Fruit fly (Drosophila melanogaster) whole organism, wandering third instar larva: ENCODE measurements around the gene Pex12.
A peak's percentile ranks its signal among the peaks of the same experiment; 100 is the strongest.

ENCODE experiments used
- Abd-B ChIP-seq: fragments of >200 bp; optimal IDR thresholded peaks from 2 replicates; lab custom pipeline; 2017; ENCODE audit warnings: missing biosample characterization, missing genetic modification characterization
- CG32264 ChIP-seq: fragments of 200-800 bp; sonication (Bioruptor generic); optimal IDR thresholded peaks from 2 replicates; lab custom pipeline; 2016; ENCODE audit warnings: missing biosample characterization, missing genetic modification characterization
- CG9705 ChIP-seq: fragments of 200-800 bp; sonication (Bioruptor generic); optimal IDR thresholded peaks from 2 replicates; lab custom pipeline; 2018; ENCODE audit warnings: missing biosample characterization, mild to moderate bottlenecking, missing genetic modification characterization
- CrebA ChIP-seq: fragments of 200-800 bp; sonication (Bioruptor generic); optimal IDR thresholded peaks from 2 replicates; lab custom pipeline; 2016; ENCODE audit warnings: missing biosample characterization, mild to moderate bottlenecking, missing genetic modification characterization, borderline replicate concordance
- Dfd ChIP-seq: fragments of >200 bp; optimal IDR thresholded peaks from 2 replicates; lab custom pipeline; 2017; ENCODE audit warnings: missing biosample characterization, missing genetic modification characterization
- Dif ChIP-seq: fragments of 200-275, 200-300 bp; sonication (Bioruptor generic); optimal IDR thresholded peaks from 2 replicates; lab custom pipeline; 2018; ENCODE audit warnings: missing biosample characterization, missing genetic modification characterization; ENCODE audit not compliant: partially characterized antibody
- GATAd ChIP-seq: sonication (Bioruptor generic); optimal IDR thresholded peaks from 2 replicates; lab custom pipeline; 2016; ENCODE audit warnings: missing biosample characterization, missing genetic modification characterization
- HLH106 ChIP-seq: fragments of 200-800 bp; optimal IDR thresholded peaks from 3 replicates; lab custom pipeline; 2019; ENCODE audit warnings: missing biosample characterization, mild to moderate bottlenecking, missing genetic modification characterization, moderate library complexity
- Hnf4 ChIP-seq: fragments of 200-800 bp; sonication (Bioruptor generic); optimal IDR thresholded peaks from 2 replicates; lab custom pipeline; 2016; ENCODE audit warnings: missing biosample characterization, mild to moderate bottlenecking, missing genetic modification characterization
- Hr78 ChIP-seq: fragments of >200 bp; optimal IDR thresholded peaks from 2 replicates; lab custom pipeline; 2017; ENCODE audit warnings: missing biosample characterization, missing genetic modification characterization
- Hr83 ChIP-seq: fragments of 200-300 bp; sonication (Bioruptor generic); optimal IDR thresholded peaks from 2 replicates; lab custom pipeline; 2016; ENCODE audit warnings: missing biosample characterization, mild to moderate bottlenecking, missing genetic modification characterization, moderate library complexity; ENCODE audit not compliant: poor library complexity, severe bottlenecking
- Jra ChIP-seq: sonication (Bioruptor generic); optimal IDR thresholded peaks from 2 replicates; lab custom pipeline; 2016; ENCODE audit warnings: missing biosample characterization, missing genetic modification characterization
- Mio ChIP-seq: sonication (Bioruptor generic); optimal IDR thresholded peaks from 2 replicates; lab custom pipeline; 2016; ENCODE audit warnings: missing biosample characterization, missing genetic modification characterization
- Myc ChIP-seq: fragments of >200 bp; optimal IDR thresholded peaks from 2 replicates; lab custom pipeline; 2017
- N ChIP-seq: fragments of >200 bp; optimal IDR thresholded peaks from 2 replicates; lab custom pipeline; 2018; ENCODE audit warnings: missing biosample characterization, missing external identifiers, missing genetic modification characterization
- OdsH ChIP-seq: fragments of 200-800 bp; sonication (Bioruptor generic); optimal IDR thresholded peaks from 2 replicates; lab custom pipeline; 2016; ENCODE audit warnings: missing biosample characterization, mild to moderate bottlenecking, missing genetic modification characterization
- Rel ChIP-seq, 2 experiments: fragments of 200-800 bp; sonication (Bioruptor generic) in 1 of 2; optimal IDR thresholded peaks; 2 replicates in 1 of 2; 3 replicates in 1 of 2; lab custom pipeline; 2016 to 2019; ENCODE audit warnings: mild to moderate bottlenecking in 2 of 2, missing biosample characterization in 2 of 2, missing genetic modification characterization in 2 of 2, moderate library complexity in 1 of 2
- Sp1 ChIP-seq: fragments of 200-800 bp; sonication (Bioruptor generic); optimal IDR thresholded peaks from 3 replicates; lab custom pipeline; 2019; ENCODE audit warnings: missing biosample characterization, mild to moderate bottlenecking, missing genetic modification characterization, moderate library complexity
- Vsx2 ChIP-seq: fragments of 200-300, 225-300 bp; sonication (Bioruptor generic); optimal IDR thresholded peaks from 2 replicates; lab custom pipeline; 2018; ENCODE audit warnings: missing biosample characterization, missing genetic modification characterization; ENCODE audit not compliant: partially characterized antibody
- br ChIP-seq: fragments of 200-800 bp; sonication (Bioruptor generic); optimal IDR thresholded peaks from 2 replicates; lab custom pipeline; 2016; ENCODE audit warnings: missing biosample characterization, missing genetic modification characterization
- brk ChIP-seq: fragments of 200-800 bp; sonication (Bioruptor generic); optimal IDR thresholded peaks from 2 replicates; lab custom pipeline; 2016; ENCODE audit warnings: missing biosample characterization, mild to moderate bottlenecking, missing genetic modification characterization
- dl ChIP-seq, 2 experiments: fragments of 175-275, 200-275 bp in 1 of 2; fragments of 200-275 bp in 1 of 2; sonication (Bioruptor generic); optimal IDR thresholded peaks; lab custom pipeline; 2018; ENCODE audit warnings: mild to moderate bottlenecking in 2 of 2, missing biosample characterization in 2 of 2, missing genetic modification characterization in 2 of 2, moderate library complexity in 2 of 2; ENCODE audit not compliant: partially characterized antibody in 2 of 2, insufficient read depth in 1 of 2
- dmrt93B ChIP-seq: fragments of 200-800 bp; sonication (Bioruptor generic); optimal IDR thresholded peaks from 2 replicates; lab custom pipeline; 2018; ENCODE audit warnings: missing biosample characterization, mild to moderate bottlenecking, missing genetic modification characterization
- dsf ChIP-seq: sonication (Bioruptor generic); optimal IDR thresholded peaks from 2 replicates; lab custom pipeline; 2016; ENCODE audit warnings: missing biosample characterization, missing genetic modification characterization, borderline replicate concordance
- ey ChIP-seq: fragments of 200-800 bp; sonication (Bioruptor generic); optimal IDR thresholded peaks from 2 replicates; lab custom pipeline; 2016; ENCODE audit warnings: missing biosample characterization, missing genetic modification characterization
- foxo ChIP-seq, 2 experiments: fragments of 200-800 bp; sonication (Bioruptor generic); optimal IDR thresholded peaks; 2 replicates in 1 of 2; 3 replicates in 1 of 2; lab custom pipeline; 2016 to 2017; ENCODE audit warnings: missing biosample characterization in 2 of 2, missing genetic modification characterization in 2 of 2
- fru ChIP-seq: fragments of 200-800 bp; sonication (Bioruptor generic); optimal IDR thresholded peaks from 3 replicates; lab custom pipeline; 2016; ENCODE audit warnings: missing biosample characterization, mild to moderate bottlenecking, missing genetic modification characterization
- h ChIP-seq: fragments of 200-800 bp; sonication (Bioruptor generic); optimal IDR thresholded peaks from 3 replicates; lab custom pipeline; 2016; ENCODE audit warnings: missing biosample characterization, mild to moderate bottlenecking, missing genetic modification characterization
- jim ChIP-seq: fragments of 175-275, 200-325 bp; sonication (Bioruptor generic); optimal IDR thresholded peaks from 2 replicates; lab custom pipeline; 2016; ENCODE audit warnings: missing biosample characterization, mild to moderate bottlenecking, missing genetic modification characterization
- lola ChIP-seq: fragments of >200 bp; optimal IDR thresholded peaks from 2 replicates; lab custom pipeline; 2017; ENCODE audit warnings: missing biosample characterization, missing genetic modification characterization
- pan ChIP-seq: fragments of >200 bp; optimal IDR thresholded peaks from 2 replicates; lab custom pipeline; 2017
- psq ChIP-seq: fragments of 200-800 bp; sonication (Bioruptor generic); optimal IDR thresholded peaks from 3 replicates; lab custom pipeline; 2017; ENCODE audit warnings: missing biosample characterization, mild to moderate bottlenecking, missing genetic modification characterization, moderate library complexity
- rgr ChIP-seq: fragments of 200-800 bp; sonication (Bioruptor generic); optimal IDR thresholded peaks from 3 replicates; lab custom pipeline; 2016; ENCODE audit warnings: missing biosample characterization, mild to moderate bottlenecking, missing genetic modification characterization
- sage ChIP-seq: fragments of 200-800 bp; sonication (Bioruptor generic); optimal IDR thresholded peaks from 2 replicates; lab custom pipeline; 2016; ENCODE audit warnings: missing biosample characterization, mild to moderate bottlenecking, missing genetic modification characterization
- sv ChIP-seq: fragments of 200-800 bp; sonication (Bioruptor generic); optimal IDR thresholded peaks from 3 replicates; lab custom pipeline; 2016; ENCODE audit warnings: missing biosample characterization, missing genetic modification characterization
- tai ChIP-seq: sonication (Bioruptor generic); optimal IDR thresholded peaks from 2 replicates; lab custom pipeline; 2016; ENCODE audit warnings: missing biosample characterization, missing genetic modification characterization
- usp ChIP-seq: fragments of >200 bp; optimal IDR thresholded peaks from 2 replicates; lab custom pipeline; 2017; ENCODE audit warnings: missing biosample characterization, missing genetic modification characterization
- woc ChIP-seq: sonication (Bioruptor generic); optimal IDR thresholded peaks from 2 replicates; lab custom pipeline; 2016; ENCODE audit warnings: missing biosample characterization, mild to moderate bottlenecking, missing genetic modification characterization

Gene Pex12

DNA sequence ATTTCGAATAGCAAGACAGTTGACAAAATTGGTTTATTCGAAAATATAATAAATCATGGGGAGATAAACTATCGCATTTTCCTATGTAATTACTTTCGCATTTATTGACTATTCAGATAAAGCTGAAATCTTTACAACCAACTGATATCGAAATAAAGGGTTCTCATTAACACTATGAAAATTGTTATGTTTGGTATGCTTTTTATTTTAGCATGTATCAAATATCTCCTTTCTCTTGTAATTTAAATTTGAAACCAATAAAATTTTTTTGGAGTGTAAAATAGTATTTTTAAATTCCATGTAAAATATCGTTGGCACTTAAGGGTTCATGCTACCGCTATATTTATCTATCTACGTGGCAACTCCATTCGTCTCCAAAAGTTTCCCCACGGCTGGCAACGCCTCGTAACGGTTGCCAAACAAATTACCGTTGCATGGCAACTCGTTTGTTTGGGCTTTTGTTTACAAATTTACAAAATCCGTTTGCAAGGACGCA is 39.3 kb downstream of the Pex12 start, which contains the start of gene CG13949:
Gene CG13949, plus strand, starts transcription at position 286 of the 496 bp plus-strand sequence.
- peak; percentile 40 for TF ChIP-seq ey (GFP tag; lab: Kevin White, UChicago)
- no peak for TF ChIP-seq Hr83 (GFP tag; lab: Kevin White, UChicago)
- no peak for TF ChIP-seq Rel (GFP tag; optimal IDR thresholded peaks at IDR 0.05; lab: Kevin White, UChicago)
- no peak for TF ChIP-seq Rel (tag; optimal IDR thresholded peaks at IDR 0.05; lab: Kevin White, UChicago)
- no peak for TF ChIP-seq Mio (GFP tag; lab: Kevin White, UChicago)
- TF ChIP-seq dsf (GFP tag; lab: Kevin White, UChicago), result no peak
- TF ChIP-seq brk (GFP tag; lab: Kevin White, UChicago), result no peak
- TF ChIP-seq h, result peak; percentile 47
- peak; percentile 35 for TF ChIP-seq rgr (GFP tag; lab: Kevin White, UChicago)
- TF ChIP-seq usp, result no peak
- peak; percentile 33 for TF ChIP-seq sv
- TF ChIP-seq OdsH, result no peak
- peak; percentile 40 for TF ChIP-seq Hnf4
- no peak for TF ChIP-seq Hr78 (GFP tag; lab: Kevin White, UChicago)
- TF ChIP-seq CG32264, result no peak
- TF ChIP-seq lola (GFP tag; lab: Kevin White, UChicago), result no peak
- TF ChIP-seq Dif, result no peak
- TF ChIP-seq N (GFP tag; lab: Kevin White, UChicago), result no peak
- TF ChIP-seq Dfd (GFP tag; lab: Kevin White, UChicago), result no peak
- no peak for TF ChIP-seq Abd-B (GFP tag; lab: Kevin White, UChicago)
- TF ChIP-seq Myc (lab: Kevin White, UChicago), result no peak
- no peak for TF ChIP-seq GATAd (GFP tag; lab: Kevin White, UChicago)
- TF ChIP-seq tai (GFP tag; lab: Kevin White, UChicago), result no peak
- TF ChIP-seq br, result no peak
- TF ChIP-seq Vsx2 (GFP tag; lab: Kevin White, UChicago), result no peak
- peak in 1 of 2 experiments; percentile 61 for TF ChIP-seq foxo (GFP tag; optimal IDR thresholded peaks at IDR 0.05; lab: Kevin White, UChicago)
- TF ChIP-seq fru (GFP tag; lab: Kevin White, UChicago), result peak; percentile 19
- TF ChIP-seq CG9705 (GFP tag; lab: Kevin White, UChicago), result no peak
- no peak for TF ChIP-seq jim (GFP tag; lab: Kevin White, UChicago)
- no peak for TF ChIP-seq sage (GFP tag; lab: Kevin White, UChicago)
- TF ChIP-seq HLH106 (tag; lab: Kevin White, UChicago), result peak; percentile 47
- TF ChIP-seq dl (GFP tag; optimal IDR thresholded peaks at IDR 0.05; lab: Kevin White, UChicago; ENCODE audit: insufficient read depth in 1 of 2, partially characterized antibody in 2 of 2), result no peak
- TF ChIP-seq CrebA (GFP tag; lab: Kevin White, UChicago), result no peak
- TF ChIP-seq Sp1 (GFP tag; lab: Kevin White, UChicago), result peak; percentile 51
- no peak for TF ChIP-seq dmrt93B (GFP tag; lab: Kevin White, UChicago)
- TF ChIP-seq Jra (GFP tag; lab: Kevin White, UChicago), result no peak
- peak; percentile 12 for TF ChIP-seq psq (GFP tag; lab: Kevin White, UChicago)
- TF ChIP-seq pan (lab: Kevin White, UChicago), result no peak
- peak; percentile 19 for TF ChIP-seq woc (GFP tag; lab: Kevin White, UChicago)

- TF ChIP-seq Dfd (GFP tag; lab: Kevin White, UChicago) (no peak), Hr78 (GFP tag; lab: Kevin White, UChicago) (no peak), CG32264 (no peak), Mio (GFP tag; lab: Kevin White, UChicago) (no peak), Jra (GFP tag; lab: Kevin White, UChicago) (peak; percentile 65), sage (GFP tag; lab: Kevin White, UChicago) (no peak), GATAd (GFP tag; lab: Kevin White, UChicago) (no peak), Sp1 (GFP tag; lab: Kevin White, UChicago) (peak; percentile 39), woc (GFP tag; lab: Kevin White, UChicago) (no peak), h (peak; percentile 86), dl (GFP tag; optimal IDR thresholded peaks at IDR 0.05; lab: Kevin White, UChicago; ENCODE audit: insufficient read depth in 1 of 2, partially characterized antibody in 2 of 2) (no peak), usp (no peak), Hnf4 (peak; percentile 67), Myc (lab: Kevin White, UChicago) (no peak), Dif (no peak), CG9705 (GFP tag; lab: Kevin White, UChicago) (peak; percentile 7), tai (GFP tag; lab: Kevin White, UChicago) (no peak), lola (GFP tag; lab: Kevin White, UChicago) (no peak), br (peak; percentile 43), brk (GFP tag; lab: Kevin White, UChicago) (no peak), jim (GFP tag; lab: Kevin White, UChicago) (peak; percentile 83), dsf (GFP tag; lab: Kevin White, UChicago) (no peak), fru (GFP tag; lab: Kevin White, UChicago) (peak; percentile 51), Abd-B (GFP tag; lab: Kevin White, UChicago) (no peak), CrebA (GFP tag; lab: Kevin White, UChicago) (no peak), rgr (GFP tag; lab: Kevin White, UChicago) (peak; percentile 80), Hr83 (GFP tag; lab: Kevin White, UChicago) (peak; percentile 99), psq (GFP tag; lab: Kevin White, UChicago) (peak; percentile 18), sv (no peak), pan (lab: Kevin White, UChicago) (no peak), Vsx2 (GFP tag; lab: Kevin White, UChicago) (no peak), dmrt93B (GFP tag; lab: Kevin White, UChicago) (no peak), OdsH (peak; percentile 76), N (GFP tag; lab: Kevin White, UChicago) (no peak), ey (GFP tag; lab: Kevin White, UChicago) (peak; percentile 16), Rel (GFP tag; optimal IDR thresholded peaks at IDR 0.05; lab: Kevin White, UChicago) (no peak), Rel (tag; optimal IDR thresholded peaks at IDR 0.05; lab: Kevin White, UChicago) (no peak), foxo (GFP tag; optimal IDR thresholded peaks at IDR 0.05; lab: Kevin White, UChicago) (peak in 1 of 2 experiments; percentile 42), HLH106 (tag; lab: Kevin White, UChicago) (peak; percentile 15)
These were observed 40.2 kb downstream of the Pex12 start for dm6 chr2L:856001-856400.
